Worm (Caenorhabditis elegans) whole organism, mixed stage, embryonic: ENCODE measurements around the gene F01D5.1.
A peak's percentile ranks its signal among the peaks of the same experiment; 100 is the strongest.

Experiments used
- M03D4.4 ChIP-seq: sonication (generic microtip); optimal IDR thresholded peaks from 2 replicates; lab custom pipeline; 2017; ENCODE audit warnings: mild to moderate bottlenecking, missing genetic modification characterization, missing compliant biosample characterization
- bed-3 ChIP-seq: fragments of 200-800 bp; sonication (Bioruptor generic); optimal IDR thresholded peaks from 3 replicates; lab custom pipeline; 2018; ENCODE audit warnings: mild to moderate bottlenecking, missing genetic modification characterization, moderate library complexity, missing compliant biosample characterization
- blmp-1 ChIP-seq: fragments of 150-350 bp; optimal IDR thresholded peaks from 2 replicates; lab custom pipeline; 2014; ENCODE audit warnings: missing biosample characterization, missing genetic modification characterization
- ceh-39 ChIP-seq: fragments of 150-350 bp; optimal IDR thresholded peaks from 2 replicates; lab custom pipeline; 2014; ENCODE audit warnings: missing biosample characterization, missing genetic modification characterization
- ceh-43 ChIP-seq: fragments of 200-800 bp; sonication (Bioruptor generic); optimal IDR thresholded peaks from 2 replicates; lab custom pipeline; 2018; ENCODE audit warnings: mild to moderate bottlenecking, missing genetic modification characterization, moderate library complexity, missing compliant biosample characterization
- ceh-83 ChIP-seq: fragments of 200-800 bp; sonication (Bioruptor generic); optimal IDR thresholded peaks from 2 replicates; lab custom pipeline; 2018; ENCODE audit warnings: mild to moderate bottlenecking, missing genetic modification characterization, missing compliant biosample characterization
- ces-1 ChIP-seq: fragments of 150-350 bp; optimal IDR thresholded peaks from 2 replicates; lab custom pipeline; 2014; ENCODE audit warnings: missing biosample characterization, missing genetic modification reagents, missing genetic modification characterization
- cnd-1 ChIP-seq: fragments of 200-800 bp; sonication (Bioruptor generic); optimal IDR thresholded peaks from 2 replicates; lab custom pipeline; 2018; ENCODE audit warnings: mild to moderate bottlenecking, missing genetic modification characterization, missing compliant biosample characterization
- drap-1 ChIP-seq: fragments of 200-800 bp; sonication (Bioruptor generic); optimal IDR thresholded peaks from 3 replicates; lab custom pipeline; 2018; ENCODE audit warnings: mild to moderate bottlenecking, missing genetic modification characterization, missing compliant biosample characterization
- elt-1 ChIP-seq: sonication (generic microtip); optimal IDR thresholded peaks from 2 replicates; lab custom pipeline; 2017; ENCODE audit warnings: missing genetic modification characterization, mild to moderate bottlenecking, missing compliant biosample characterization, antibody characterized with exemption, moderate library complexity, borderline replicate concordance; ENCODE audit not compliant: insufficient read depth
- flh-1 ChIP-seq: fragments of 200-800 bp; sonication (Bioruptor generic); optimal IDR thresholded peaks from 2 replicates; lab custom pipeline; 2018; ENCODE audit warnings: mild to moderate bottlenecking, missing genetic modification characterization, moderate library complexity, missing compliant biosample characterization
- ham-2 ChIP-seq: fragments of 200-800 bp; sonication (Bioruptor generic); optimal IDR thresholded peaks from 2 replicates; lab custom pipeline; 2018; ENCODE audit warnings: mild to moderate bottlenecking, missing genetic modification characterization, missing compliant biosample characterization
- hlh-1 ChIP-seq: fragments of 150-350 bp; optimal IDR thresholded peaks from 2 replicates; lab custom pipeline; 2014; ENCODE audit warnings: missing biosample characterization, missing genetic modification reagents, missing genetic modification characterization
- lin-13 ChIP-seq: fragments of 150-350 bp; optimal IDR thresholded peaks from 2 replicates; lab custom pipeline; 2014; ENCODE audit warnings: missing biosample characterization, missing genetic modification characterization
- lin-32 ChIP-seq: fragments of 200-800 bp; sonication (Bioruptor generic); optimal IDR thresholded peaks from 2 replicates; lab custom pipeline; 2018; ENCODE audit warnings: mild to moderate bottlenecking, missing genetic modification characterization, missing compliant biosample characterization
- lsy-2 ChIP-seq: fragments of 150-350 bp; optimal IDR thresholded peaks from 2 replicates; lab custom pipeline; 2014; ENCODE audit warnings: missing biosample characterization, missing genetic modification characterization
- mab-5 ChIP-seq: fragments of 150-350 bp; optimal IDR thresholded peaks from 2 replicates; lab custom pipeline; 2014; ENCODE audit warnings: missing biosample characterization, missing genetic modification characterization
- mep-1 ChIP-seq: fragments of 150-350 bp; optimal IDR thresholded peaks from 2 replicates; lab custom pipeline; 2017; ENCODE audit warnings: missing biosample characterization, missing genetic modification reagents, missing genetic modification characterization, inconsistent platforms
- mls-2 ChIP-seq: sonication (generic microtip); optimal IDR thresholded peaks from 2 replicates; lab custom pipeline; 2016; ENCODE audit warnings: mild to moderate bottlenecking, missing genetic modification characterization, moderate library complexity, missing compliant biosample characterization
- nhr-12 ChIP-seq: fragments of 150-350 bp; optimal IDR thresholded peaks from 2 replicates; lab custom pipeline; 2014; ENCODE audit warnings: missing biosample characterization, missing genetic modification characterization
- nhr-2 ChIP-seq: fragments of 150-350 bp; optimal IDR thresholded peaks from 2 replicates; lab custom pipeline; 2014; ENCODE audit warnings: missing biosample characterization, missing genetic modification characterization
- nhr-237 ChIP-seq: fragments of 150-350 bp; optimal IDR thresholded peaks from 2 replicates; lab custom pipeline; 2014; ENCODE audit warnings: missing biosample characterization, missing genetic modification characterization
- nhr-76 ChIP-seq: sonication (generic microtip); optimal IDR thresholded peaks from 2 replicates; lab custom pipeline; 2017; ENCODE audit warnings: missing biosample characterization, missing genetic modification characterization
- pha-4 ChIP-seq: fragments of 150-350 bp; optimal IDR thresholded peaks from 2 replicates; lab custom pipeline; 2018; ENCODE audit warnings: missing biosample characterization, missing genetic modification reagents, missing genetic modification characterization
- sem-2 ChIP-seq: fragments of 200-800 bp; sonication (Bioruptor generic); optimal IDR thresholded peaks from 2 replicates; lab custom pipeline; 2018; ENCODE audit warnings: mild to moderate bottlenecking, missing genetic modification characterization, missing compliant biosample characterization
- snpc-4 ChIP-seq: fragments of 150-350 bp; optimal IDR thresholded peaks from 2 replicates; lab custom pipeline; 2014; ENCODE audit warnings: missing biosample characterization, missing genetic modification characterization
- sptf-1 ChIP-seq: sonication (generic microtip); optimal IDR thresholded peaks from 2 replicates; lab custom pipeline; 2017; ENCODE audit warnings: mild to moderate bottlenecking, missing genetic modification characterization, moderate library complexity, missing compliant biosample characterization
- tbx-8 ChIP-seq: fragments of 200-800 bp; sonication (Bioruptor generic); optimal IDR thresholded peaks from 2 replicates; lab custom pipeline; 2018; ENCODE audit warnings: mild to moderate bottlenecking, missing genetic modification characterization, moderate library complexity, missing compliant biosample characterization
- unc-120 ChIP-seq: sonication (generic microtip); optimal IDR thresholded peaks from 2 replicates; lab custom pipeline; 2017; ENCODE audit warnings: missing genetic modification characterization, missing compliant biosample characterization; ENCODE audit not compliant: poor library complexity, severe bottlenecking
- unc-62 ChIP-seq: fragments of 150-350 bp; optimal IDR thresholded peaks from 2 replicates; lab custom pipeline; 2014; ENCODE audit warnings: missing biosample characterization, missing genetic modification reagents, missing genetic modification characterization
- zip-8 ChIP-seq: fragments of 150-350 bp; optimal IDR thresholded peaks from 2 replicates; lab custom pipeline; 2014; ENCODE audit warnings: missing biosample characterization, missing genetic modification characterization
- ztf-11 ChIP-seq: fragments of 150-350 bp; optimal IDR thresholded peaks from 2 replicates; lab custom pipeline; 2014; ENCODE audit warnings: missing biosample characterization, missing genetic modification characterization

F01D5.1 gene

ce11 chrII:14018887-14019286 lies 21.5 kb upstream of the F01D5.1 start:
- TF ChIP-seq sem-2 (GFP tag; lab: Kevin White, UChicago) (no peak), mep-1 (tag; lab: Kevin White, UChicago) (no peak), nhr-76 (tag; lab: Kevin White, UChicago) (no peak), elt-1 (no peak), mab-5 (no peak), ceh-83 (GFP tag; lab: Kevin White, UChicago) (no peak), cnd-1 (tag; lab: Kevin White, UChicago) (no peak), hlh-1 (tag; lab: Kevin White, UChicago) (no peak), pha-4 (tag; lab: Kevin White, UChicago) (no peak), M03D4.4 (tag; lab: Kevin White, UChicago) (no peak), drap-1 (GFP tag; lab: Kevin White, UChicago) (no peak), bed-3 (GFP tag; lab: Kevin White, UChicago) (no peak), zip-8 (tag; lab: Kevin White, UChicago) (no peak), lin-13 (tag; lab: Kevin White, UChicago) (no peak), unc-120 (no peak), lin-32 (GFP tag; lab: Kevin White, UChicago) (no peak), nhr-237 (tag; lab: Kevin White, UChicago) (no peak), ceh-43 (GFP tag; lab: Kevin White, UChicago) (no peak), snpc-4 (tag; lab: Kevin White, UChicago) (no peak), unc-62 (GFP tag; lab: Kevin White, UChicago) (no peak)

ce11 chrII:14018192-14018591 lies 20.8 kb upstream of the F01D5.1 start:
- peak; percentile 26 for TF ChIP-seq drap-1 (GFP tag; lab: Kevin White, UChicago)
- no peak for TF ChIP-seq unc-120
- TF ChIP-seq zip-8 (tag; lab: Kevin White, UChicago), result no peak
- TF ChIP-seq M03D4.4 (tag; lab: Kevin White, UChicago), result no peak
- TF ChIP-seq lin-32 (GFP tag; lab: Kevin White, UChicago), result no peak
- no peak for TF ChIP-seq bed-3 (GFP tag; lab: Kevin White, UChicago)
- no peak for TF ChIP-seq flh-1 (GFP tag; lab: Kevin White, UChicago)
- TF ChIP-seq tbx-8 (GFP tag; lab: Kevin White, UChicago), result no peak
- TF ChIP-seq ceh-39, result no peak
- TF ChIP-seq sptf-1, result peak; percentile 59
- no peak for TF ChIP-seq nhr-237 (tag; lab: Kevin White, UChicago)
- TF ChIP-seq mep-1 (tag; lab: Kevin White, UChicago), result peak; percentile 58
- no peak for TF ChIP-seq blmp-1 (tag; lab: Kevin White, UChicago)
- TF ChIP-seq ztf-11 (tag; lab: Kevin White, UChicago), result no peak
- TF ChIP-seq nhr-12 (tag; lab: Kevin White, UChicago), result no peak
- TF ChIP-seq pha-4 (tag; lab: Kevin White, UChicago), result no peak
- no peak for TF ChIP-seq ces-1 (GFP tag; lab: Kevin White, UChicago)
- TF ChIP-seq mls-2 (tag; lab: Kevin White, UChicago), result no peak
- TF ChIP-seq ham-2 (GFP tag; lab: Kevin White, UChicago), result no peak
- TF ChIP-seq ceh-83 (GFP tag; lab: Kevin White, UChicago), result peak; percentile 63
- TF ChIP-seq cnd-1 (tag; lab: Kevin White, UChicago), result peak; percentile 34
- peak; percentile 39 for TF ChIP-seq lin-13 (tag; lab: Kevin White, UChicago)
- no peak for TF ChIP-seq nhr-2 (tag; lab: Kevin White, UChicago)
- no peak for TF ChIP-seq ceh-43 (GFP tag; lab: Kevin White, UChicago)
- no peak for TF ChIP-seq snpc-4 (tag; lab: Kevin White, UChicago)
- TF ChIP-seq, all 35 proteins: peak for 6

ce11 chrII:14016865-14017264 lies 19.5 kb upstream of the F01D5.1 start, which contains the start of gene cyp-37A1:
TSS of gene cyp-37A1 (minus strand) at chrII:14016965.
- TF ChIP-seq drap-1 (GFP tag; lab: Kevin White, UChicago) (no peak), tbx-8 (GFP tag; lab: Kevin White, UChicago) (no peak), M03D4.4 (tag; lab: Kevin White, UChicago) (no peak), flh-1 (GFP tag; lab: Kevin White, UChicago) (no peak)

- TF ChIP-seq unc-62 (GFP tag; lab: Kevin White, UChicago) (no peak), ham-2 (GFP tag; lab: Kevin White, UChicago) (no peak), cnd-1 (tag; lab: Kevin White, UChicago) (no peak), ceh-83 (GFP tag; lab: Kevin White, UChicago) (no peak), M03D4.4 (tag; lab: Kevin White, UChicago) (no peak), bed-3 (GFP tag; lab: Kevin White, UChicago) (no peak), zip-8 (tag; lab: Kevin White, UChicago) (no peak), sem-2 (GFP tag; lab: Kevin White, UChicago) (no peak), nhr-12 (tag; lab: Kevin White, UChicago) (no peak), pha-4 (tag; lab: Kevin White, UChicago) (no peak), ceh-43 (GFP tag; lab: Kevin White, UChicago) (no peak), lsy-2 (tag; lab: Kevin White, UChicago) (no peak), nhr-2 (tag; lab: Kevin White, UChicago) (no peak), ztf-11 (tag; lab: Kevin White, UChicago) (no peak), snpc-4 (tag; lab: Kevin White, UChicago) (no peak)
Observed at ce11 chrII:14014637-14015036, 17.3 kb upstream of the F01D5.1 start.
